Fruit fly (Drosophila melanogaster): ENCODE data around the gene CG17991.

Gene CG17991

dm6 chr3R:27253136-27253920 lies 12.3 kb downstream of the CG17991 start, which contains the start of gene pll (continued):
- TF ChIP-seq Dll (GFP tag; IDR thresholded peaks at IDR 0.05; ENCODE audit: partially characterized antibody) (peak; percentile 68; the same call in 3 of the 4 replicates), gro (GFP tag; optimal IDR thresholded peaks at IDR 0.05) (peak; percentile 58), twi (tag; optimal IDR thresholded peaks at IDR 0.05) (peak; percentile 42), CG9437 (GFP tag; optimal IDR thresholded peaks at IDR 0.05) (no peak), CG17361 (GFP tag; IDR thresholded peaks at IDR 0.05) (no peak; the same call in none of the 3 replicates), CG15479 (GFP tag; optimal IDR thresholded peaks at IDR 0.05) (peak; percentile 0), CG12071 (GFP tag; optimal IDR thresholded peaks at IDR 0.05) (no peak), CG18011 (GFP tag; optimal IDR thresholded peaks at IDR 0.05) (peak; percentile 48), CG7963 (GFP tag; IDR thresholded peaks at IDR 0.05; ENCODE audit: partially characterized antibody) (no peak), Hr3 (GFP tag; optimal IDR thresholded peaks at IDR 0.05) (peak; percentile 86), tx (GFP tag; optimal IDR thresholded peaks at IDR 0.05) (peak; percentile 65), NC2β (GFP tag; optimal IDR thresholded peaks at IDR 0.05) (peak; percentile 53), Hand (GFP tag; optimal IDR thresholded peaks at IDR 0.05) (peak; percentile 23), CG10654 (GFP tag; optimal IDR thresholded peaks at IDR 0.05) (peak; percentile 75), CG17359 (tag; optimal IDR thresholded peaks at IDR 0.05) (peak; percentile 86), cwo (GFP tag; optimal IDR thresholded peaks at IDR 0.05) (peak; percentile 65), Pdp1 (GFP tag; optimal IDR thresholded peaks at IDR 0.05) (peak; percentile 67 to 92), croc (GFP tag; conservative IDR thresholded peaks at IDR 0.05) (peak; percentile 55), Stat92E (GFP tag; optimal IDR thresholded peaks at IDR 0.05) (peak in 1 of 3 experiments; percentile 64), CG14441 (GFP tag; IDR thresholded peaks at IDR 0.05) (peak; percentile 93), Ada2b (GFP tag; IDR thresholded peaks at IDR 0.05) (peak; percentile 86), CG12299 (tag; optimal IDR thresholded peaks at IDR 0.05) (peak; percentile 77), Elba2 (GFP tag; optimal IDR thresholded peaks at IDR 0.05) (peak; percentile 45), Nf-YC (tag; optimal IDR thresholded peaks at IDR 0.05) (peak; percentile 71), CG3726 (GFP tag; IDR thresholded peaks at IDR 0.05) (peak; percentile 79; the same call in 2 of the 3 replicates), al (GFP tag; IDR thresholded peaks at IDR 0.05) (peak; percentile 83), Doc2 (GFP tag; IDR thresholded peaks at IDR 0.05) (no peak), Hmr (GFP tag; optimal IDR thresholded peaks at IDR 0.05) (peak; percentile 88), Oli (tag; optimal IDR thresholded peaks at IDR 0.05) (peak; percentile 62), HLH54F (GFP tag; optimal IDR thresholded peaks at IDR 0.05) (peak; percentile 68), unc-4 (GFP tag; IDR thresholded peaks at IDR 0.05; ENCODE audit: partially characterized antibody) (peak; percentile 59), Gsc (GFP tag; IDR thresholded peaks at IDR 0.05) (0 out of 2 replicates have a peak, but pooled peaks have one; percentile 32), grau (tag; optimal IDR thresholded peaks at IDR 0.05) (peak; percentile 80), CG7372 (GFP tag; IDR thresholded peaks at IDR 0.05) (peak; percentile 83), bigmax (GFP tag; optimal IDR thresholded peaks at IDR 0.05) (no peak), CG14667 (GFP tag; IDR thresholded peaks at IDR 0.05) (peak; percentile 90), CG34376 (GFP tag; optimal IDR thresholded peaks at IDR 0.05) (peak; percentile 35), CG32532 (GFP tag; IDR thresholded peaks at IDR 0.05) (peak; percentile 93), CG11456 (GFP tag; IDR thresholded peaks at IDR 0.05) (peak; percentile 95), MBD-R2 (GFP tag; IDR thresholded peaks at IDR 0.05) (peak; percentile 89), Gug (GFP tag; IDR thresholded peaks at IDR 0.05) (peak; percentile 88), CG6765 (GFP tag; optimal IDR thresholded peaks at IDR 0.05) (peak; percentile 8), Rx (GFP tag; IDR thresholded peaks at IDR 0.05) (peak; percentile 83), inv (GFP tag; IDR thresholded peaks at IDR 0.05; ENCODE audit: partially characterized antibody) (peak; percentile 22; the same call in 1 of the 2 replicates), CG12942 (GFP tag; optimal IDR thresholded peaks at IDR 0.05) (peak; percentile 82), ftz-f1 (GFP tag; optimal IDR thresholded peaks at IDR 0.05) (peak; percentile 40), HmgZ (tag; optimal IDR thresholded peaks at IDR 0.05) (peak; percentile 85), CG11696 (GFP tag; IDR thresholded peaks at IDR 0.05) (peak; percentile 73)
